Worm (Caenorhabditis elegans) whole organism, midembryonic: ENCODE measurements around the gene ora-1.
A peak's percentile ranks its signal among the peaks of the same experiment; 100 is the strongest.

Experiments used
- T22C8.4 ChIP-seq: fragments of 200-800 bp; sonication (Bioruptor generic); IDR thresholded peaks from 2 replicates; pipeline ENCODE4 v1.3.6; 2022; ENCODE audit warnings: missing genetic modification characterization, missing compliant biosample characterization
- cog-1 ChIP-seq: sonication (generic microtip); optimal IDR thresholded peaks from 2 replicates; lab custom pipeline; 2016; ENCODE audit warnings: missing genetic modification characterization, missing compliant biosample characterization
- flt-1 ChIP-seq: fragments of 200-800 bp; sonication (Bioruptor generic); IDR thresholded peaks from 2 replicates; pipeline ENCODE4 v1.3.6; 2022; ENCODE audit warnings: missing genetic modification characterization, missing compliant biosample characterization
- klf-2 ChIP-seq: fragments of 200-800 bp; sonication (Bioruptor generic); conservative IDR thresholded peaks from 2 replicates; pipeline ENCODE4 v1.3.6; 2022; ENCODE audit warnings: missing genetic modification reagents, missing genetic modification characterization, missing compliant biosample characterization
- med-1 ChIP-seq: sonication (generic microtip); optimal IDR thresholded peaks from 2 replicates; lab custom pipeline; 2017; ENCODE audit warnings: missing genetic modification characterization, mild to moderate bottlenecking, missing compliant biosample characterization, antibody characterized with exemption, missing genetic modification reagents; ENCODE audit not compliant: insufficient read depth
- ref-1 ChIP-seq: fragments of 200-800 bp; sonication (Bioruptor generic); conservative IDR thresholded peaks from 2 replicates; pipeline ENCODE4 v1.3.6; 2022; ENCODE audit warnings: missing genetic modification reagents, missing genetic modification characterization, missing compliant biosample characterization
- tab-1 ChIP-seq: fragments of 200-800 bp; sonication (Bioruptor generic); IDR thresholded peaks from 2 replicates; pipeline ENCODE4 v1.3.6; 2022; ENCODE audit warnings: missing genetic modification characterization, missing compliant biosample characterization
- ztf-23 ChIP-seq: fragments of 200-800 bp; sonication (Bioruptor generic); IDR thresholded peaks from 2 replicates; pipeline ENCODE4 v1.3.6; 2022; ENCODE audit warnings: missing genetic modification reagents, missing genetic modification characterization, missing compliant biosample characterization
- ztf-29 ChIP-seq: fragments of 200-800 bp; sonication (Bioruptor generic); IDR thresholded peaks from 2 replicates; pipeline ENCODE4 v1.3.6; 2022; ENCODE audit warnings: missing genetic modification reagents, missing genetic modification characterization, missing compliant biosample characterization

The ora-1 gene

DNA sequence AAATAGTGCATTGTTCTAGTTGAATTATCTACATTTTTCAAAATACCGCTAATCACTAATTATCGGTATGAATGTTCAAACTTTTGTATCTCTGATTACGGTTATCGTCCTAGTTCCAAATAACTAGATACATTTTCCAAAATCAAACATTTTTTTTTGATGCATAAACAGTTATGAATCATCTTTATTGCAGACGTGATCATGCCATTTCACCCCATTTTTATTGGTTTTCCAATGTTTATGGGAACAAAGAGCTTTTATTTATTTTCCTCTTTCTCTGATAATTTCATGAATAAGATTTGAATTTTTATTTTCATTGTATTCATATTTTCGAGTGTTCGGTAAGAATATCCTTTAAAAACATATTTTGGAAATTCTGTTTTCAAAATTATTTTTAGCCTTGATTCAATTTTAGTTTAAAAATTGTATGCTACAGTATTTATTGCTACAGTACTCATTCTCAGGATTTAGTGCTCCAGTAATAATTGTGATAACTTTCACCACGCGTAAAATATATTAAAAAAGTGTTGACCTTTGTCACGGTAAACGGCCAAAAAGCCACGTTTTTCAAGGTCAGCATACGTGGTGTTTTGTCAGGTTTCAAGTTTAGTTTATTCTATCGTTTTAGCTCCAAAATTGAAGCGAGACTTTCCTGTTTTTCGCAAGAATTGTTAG is 20.9 kb upstream of the ora-1 start, which contains the start of gene csr-1:
csr-1 (plus strand) TSS at position 625 of the 675 bp plus-strand sequence.
- no peak for TF ChIP-seq klf-2
- TF ChIP-seq T22C8.4 (GFP tag; lab: Robert Waterston, UW), result no peak
- no peak for TF ChIP-seq ztf-29 (GFP tag; lab: Robert Waterston, UW)
- no peak for TF ChIP-seq cog-1
- TF ChIP-seq flt-1 (GFP tag; lab: Robert Waterston, UW), result no peak
- TF ChIP-seq ref-1 (GFP tag; lab: Robert Waterston, UW), result no peak

DNA sequence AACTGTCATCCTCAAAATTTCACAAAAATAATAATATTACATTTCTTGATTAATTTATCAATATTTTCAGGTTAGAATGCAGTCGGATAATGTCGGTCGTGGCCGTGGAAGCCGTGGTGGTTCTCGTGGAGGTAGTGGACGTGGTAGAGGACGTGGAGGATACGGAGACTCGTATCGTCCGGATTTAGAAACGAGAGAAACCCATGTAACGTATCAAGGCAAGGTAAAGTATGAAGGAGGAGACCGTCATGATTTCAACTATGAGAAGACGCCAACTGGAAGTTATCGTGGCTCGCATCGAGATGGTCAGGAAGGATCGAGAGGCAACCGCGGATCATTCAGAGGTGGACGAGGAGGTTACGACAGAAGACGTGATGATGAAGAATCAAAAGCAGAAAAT is 20.2 kb upstream of the ora-1 start, which contains the start of gene frpr-10:
frpr-10 (plus strand) TSS at position 301 of the 400 bp plus-strand sequence.
- TF ChIP-seq ref-1 (GFP tag; lab: Robert Waterston, UW), result no peak
- no peak for TF ChIP-seq ztf-29 (GFP tag; lab: Robert Waterston, UW)
- TF ChIP-seq T22C8.4 (GFP tag; lab: Robert Waterston, UW), result no peak
- no peak for TF ChIP-seq tab-1 (GFP tag; lab: Robert Waterston, UW)
- no peak for TF ChIP-seq ztf-23 (GFP tag; lab: Robert Waterston, UW)
- no peak for TF ChIP-seq cog-1
- TF ChIP-seq flt-1 (GFP tag; lab: Robert Waterston, UW), result no peak
- no peak for TF ChIP-seq med-1 (GFP tag; lab: Kevin White, UChicago)
- TF ChIP-seq klf-2, result no peak

DNA sequence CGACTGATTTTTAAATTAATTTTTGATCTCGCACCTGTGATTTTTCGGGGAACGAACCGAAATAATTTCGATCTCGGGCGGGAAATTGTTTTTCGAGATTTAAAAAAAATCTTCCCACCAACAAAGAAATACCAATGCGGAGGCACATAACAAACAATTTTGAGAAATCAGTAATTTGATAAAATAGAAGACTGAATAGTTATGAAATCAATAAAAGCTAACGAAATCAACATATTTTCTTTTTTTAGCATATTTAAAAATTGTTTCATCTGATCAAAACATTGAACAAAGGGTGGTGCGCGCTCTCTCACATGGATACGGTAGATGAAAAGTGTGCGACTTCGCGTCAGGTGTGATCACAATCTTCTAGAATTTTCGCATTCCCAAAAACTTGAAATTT is 19.6 kb upstream of the ora-1 start:
- TF ChIP-seq tab-1 (GFP tag; lab: Robert Waterston, UW) (no peak), T22C8.4 (GFP tag; lab: Robert Waterston, UW) (no peak), klf-2 (no peak), med-1 (GFP tag; lab: Kevin White, UChicago) (no peak), ref-1 (GFP tag; lab: Robert Waterston, UW) (no peak), flt-1 (GFP tag; lab: Robert Waterston, UW) (no peak), ztf-23 (GFP tag; lab: Robert Waterston, UW) (no peak), cog-1 (no peak), ztf-29 (GFP tag; lab: Robert Waterston, UW) (no peak)

DNA sequence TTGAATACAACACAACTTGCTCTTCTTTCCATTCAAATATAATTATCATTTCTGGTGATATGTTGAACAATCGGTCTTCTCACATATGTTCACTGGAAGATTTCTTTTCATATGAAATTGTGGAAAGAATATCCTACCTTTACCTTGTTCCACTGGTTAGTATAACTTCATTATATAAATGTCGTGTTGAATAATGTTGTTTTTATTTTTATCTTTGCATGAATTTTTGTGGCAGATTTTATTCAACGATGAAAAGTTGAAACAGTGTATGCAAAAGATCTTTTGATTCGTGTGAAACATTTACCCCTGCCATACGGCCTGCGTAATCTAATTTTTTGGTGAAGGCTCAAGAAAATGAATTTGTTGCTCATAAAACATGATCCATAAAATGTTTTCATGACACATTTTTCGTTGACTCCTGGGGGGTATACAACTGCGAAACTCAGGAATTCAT is 15.8 kb upstream of the ora-1 start:
- TF ChIP-seq ztf-29 (GFP tag; lab: Robert Waterston, UW), result no peak
- TF ChIP-seq ztf-23 (GFP tag; lab: Robert Waterston, UW), result no peak
- TF ChIP-seq ref-1 (GFP tag; lab: Robert Waterston, UW), result no peak
- TF ChIP-seq med-1 (GFP tag; lab: Kevin White, UChicago), result no peak
- no peak for TF ChIP-seq cog-1

DNA sequence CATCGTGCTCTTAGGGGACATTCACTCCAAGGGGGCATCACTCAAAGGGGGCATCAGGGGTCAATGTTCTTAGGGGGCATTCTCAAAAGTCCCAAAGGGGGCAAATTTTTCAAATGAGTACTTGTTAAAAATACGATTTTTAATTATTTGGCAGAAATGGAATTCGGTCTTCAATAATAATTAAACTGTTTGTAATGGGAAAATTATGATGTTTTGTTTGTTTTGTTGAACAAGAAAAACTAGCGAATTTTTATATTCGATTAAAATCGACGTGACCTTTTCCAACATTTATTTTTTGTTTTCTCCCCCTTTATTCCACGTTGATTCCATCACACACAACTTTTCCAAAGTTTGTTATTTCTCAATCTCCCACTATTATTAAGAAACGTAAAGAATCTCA is 10.7 kb upstream of the ora-1 start, which contains the start of gene F57H12.5:
F57H12.5 (plus strand) TSS at position 301 of the 400 bp plus-strand sequence.
- TF ChIP-seq T22C8.4 (GFP tag; lab: Robert Waterston, UW) (no peak), ztf-23 (GFP tag; lab: Robert Waterston, UW) (no peak), cog-1 (no peak), flt-1 (GFP tag; lab: Robert Waterston, UW) (no peak), tab-1 (GFP tag; lab: Robert Waterston, UW) (no peak), ref-1 (GFP tag; lab: Robert Waterston, UW) (no peak), klf-2 (no peak), med-1 (GFP tag; lab: Kevin White, UChicago) (no peak), ztf-29 (GFP tag; lab: Robert Waterston, UW) (no peak)

DNA sequence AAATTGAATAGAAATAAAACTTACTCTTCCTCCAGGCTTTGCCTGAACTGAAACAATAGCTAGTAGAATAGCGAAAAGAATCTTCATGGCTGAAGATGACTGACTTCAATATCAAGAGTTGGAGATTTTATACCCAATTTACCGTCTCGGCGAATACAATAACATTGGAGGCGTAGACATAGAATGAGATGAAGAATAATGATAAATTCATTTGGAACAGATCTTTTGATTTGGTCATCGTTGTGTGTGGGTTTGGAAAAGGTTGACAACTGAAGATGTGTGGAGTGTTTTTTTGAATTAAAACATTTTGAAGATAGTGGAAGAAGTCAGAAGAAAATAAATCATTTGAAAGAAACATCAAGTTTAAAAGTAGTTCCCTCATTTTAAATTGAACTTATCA is 1.5 kb upstream of the ora-1 start, which contains the start of gene F57H12.6:
F57H12.6 (minus strand) TSS at position 101 of the 400 bp plus-strand sequence.
- no peak for TF ChIP-seq med-1 (GFP tag; lab: Kevin White, UChicago)
- no peak for TF ChIP-seq flt-1 (GFP tag; lab: Robert Waterston, UW)
- no peak for TF ChIP-seq tab-1 (GFP tag; lab: Robert Waterston, UW)
- no peak for TF ChIP-seq ztf-23 (GFP tag; lab: Robert Waterston, UW)
- no peak for TF ChIP-seq cog-1
- no peak for TF ChIP-seq klf-2
- TF ChIP-seq ztf-29 (GFP tag; lab: Robert Waterston, UW), result no peak
- no peak for TF ChIP-seq ref-1 (GFP tag; lab: Robert Waterston, UW)
- no peak for TF ChIP-seq T22C8.4 (GFP tag; lab: Robert Waterston, UW)

DNA sequence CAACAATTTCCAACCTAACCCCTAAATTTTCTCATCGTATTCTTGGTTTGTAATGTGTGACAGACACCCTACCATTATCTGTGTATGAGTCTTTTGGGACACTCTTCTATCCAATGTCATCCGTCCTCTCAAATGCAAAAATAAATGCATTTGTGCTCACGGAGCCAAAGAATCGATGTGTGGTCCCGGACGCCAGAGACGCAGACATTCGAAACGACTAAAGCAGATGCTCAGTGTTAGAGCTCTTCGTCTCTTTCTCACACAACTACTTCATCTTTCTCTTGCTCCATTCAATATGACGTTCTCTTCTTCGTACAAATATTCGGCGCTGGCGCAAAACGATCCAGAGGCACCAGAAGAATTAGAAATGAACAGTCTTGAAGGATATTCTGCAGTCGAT is 1.9 kb downstream of the ora-1 start, which contains the start of gene unc-24:
unc-24 (plus strand) TSS at position 283 of the 400 bp plus-strand sequence.
- TF ChIP-seq flt-1 (GFP tag; lab: Robert Waterston, UW), result no peak
- TF ChIP-seq med-1 (GFP tag; lab: Kevin White, UChicago), result no peak
- TF ChIP-seq cog-1, result no peak
- no peak for TF ChIP-seq ztf-23 (GFP tag; lab: Robert Waterston, UW)
- no peak for TF ChIP-seq klf-2
- no peak for TF ChIP-seq tab-1 (GFP tag; lab: Robert Waterston, UW)
- TF ChIP-seq T22C8.4 (GFP tag; lab: Robert Waterston, UW), result no peak
- TF ChIP-seq ztf-29 (GFP tag; lab: Robert Waterston, UW), result no peak
- no peak for TF ChIP-seq ref-1 (GFP tag; lab: Robert Waterston, UW)

DNA sequence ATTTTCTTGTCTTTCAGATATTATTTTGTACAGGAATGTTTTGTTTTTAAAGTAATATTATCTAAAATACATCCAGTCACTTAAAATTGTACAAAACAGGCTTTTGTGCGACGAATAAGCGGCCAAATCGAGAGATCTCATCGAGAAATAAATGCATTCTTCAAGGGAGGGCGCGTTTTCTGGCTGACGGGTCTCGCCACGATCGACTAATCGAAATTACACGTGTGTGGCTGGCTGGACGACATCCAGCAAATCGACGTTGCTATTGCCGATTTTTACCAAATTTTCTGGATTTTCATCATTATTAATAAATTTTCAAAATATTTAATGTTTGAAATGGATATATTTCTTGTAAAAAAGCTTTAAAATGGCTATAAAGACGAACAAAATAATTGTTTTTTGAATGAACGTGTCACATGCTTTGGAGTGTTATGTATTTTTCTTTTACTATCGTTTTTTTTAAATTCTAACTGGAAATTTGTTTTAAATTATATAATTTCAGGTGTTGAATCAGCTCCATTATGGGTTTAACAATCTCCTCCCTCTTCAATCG is 4.4 kb downstream of the ora-1 start, which contains the start of gene arf-5:
arf-5 (plus strand) TSS at position 503 of the 553 bp plus-strand sequence.
- no peak for TF ChIP-seq klf-2
- TF ChIP-seq cog-1, result peak; percentile 20
- no peak for TF ChIP-seq flt-1 (GFP tag; lab: Robert Waterston, UW)
- TF ChIP-seq T22C8.4 (GFP tag; lab: Robert Waterston, UW), result no peak
- no peak for TF ChIP-seq ztf-23 (GFP tag; lab: Robert Waterston, UW)
- TF ChIP-seq ref-1 (GFP tag; lab: Robert Waterston, UW), result no peak
- TF ChIP-seq ztf-29 (GFP tag; lab: Robert Waterston, UW), result no peak

DNA sequence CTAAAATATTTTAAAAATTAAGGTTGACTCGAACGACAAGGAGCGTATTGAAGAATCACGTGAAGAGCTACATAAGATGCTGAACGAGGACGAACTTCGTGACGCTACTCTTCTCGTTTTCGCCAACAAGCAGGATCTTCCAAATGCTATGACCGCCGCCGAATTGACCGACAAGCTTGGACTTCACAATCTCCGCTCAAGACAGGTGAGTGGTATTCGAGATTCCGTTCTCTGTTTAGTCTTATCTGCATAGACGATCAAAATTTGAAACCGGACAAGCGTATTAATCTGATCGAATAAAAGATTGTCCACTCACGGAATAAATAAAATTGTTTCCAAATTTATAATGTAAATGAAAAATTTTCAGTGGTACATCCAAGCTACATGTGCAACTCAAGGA is 5.3 kb downstream of the ora-1 start:
- TF ChIP-seq tab-1 (GFP tag; lab: Robert Waterston, UW) (no peak), klf-2 (no peak), cog-1 (no peak), ztf-29 (GFP tag; lab: Robert Waterston, UW) (no peak), flt-1 (GFP tag; lab: Robert Waterston, UW) (no peak), T22C8.4 (GFP tag; lab: Robert Waterston, UW) (no peak), ref-1 (GFP tag; lab: Robert Waterston, UW) (no peak), med-1 (GFP tag; lab: Kevin White, UChicago) (no peak), ztf-23 (GFP tag; lab: Robert Waterston, UW) (no peak)
